Worm (Caenorhabditis elegans): ENCODE data around the gene pqn-36.

pqn-36 gene

ce11 chrX:15385807-15386349 is 29.4 kb downstream of the pqn-36 start (continued):
- TF ChIP-seq pag-3 (tag; optimal IDR thresholded peaks at IDR 0.05; ENCODE audit: borderline replicate concordance, insufficient read depth) (no peak), tlp-1 (tag; optimal IDR thresholded peaks at IDR 0.05) (no peak), fos-1 (tag; optimal IDR thresholded peaks at IDR 0.05) (no peak), egl-13 (tag; optimal IDR thresholded peaks at IDR 0.05) (peak; percentile 52), ceh-8 (GFP tag; optimal IDR thresholded peaks at IDR 0.05) (peak; percentile 20), nhr-19 (GFP tag; conservative IDR thresholded peaks at IDR 0.05) (peak; percentile 38), swsn-7 (tag; optimal IDR thresholded peaks at IDR 0.05) (peak; percentile 54), nhr-85 (tag) (no peak), vab-15 (tag; optimal IDR thresholded peaks at IDR 0.05) (no peak), lir-3 (tag; optimal IDR thresholded peaks at IDR 0.05; ENCODE audit: poor library complexity) (no peak), irx-1 (tag; optimal IDR thresholded peaks at IDR 0.05) (no peak), unc-86 (tag; optimal IDR thresholded peaks at IDR 0.05) (peak; percentile 74), ama-1 (optimal IDR thresholded peaks at IDR 0.05) (no peak), ztf-11 (tag; optimal IDR thresholded peaks at IDR 0.05) (no peak), C04F5.9 (tag; optimal IDR thresholded peaks at IDR 0.05) (no peak), fkh-8 (tag; optimal IDR thresholded peaks at IDR 0.05) (peak; percentile 50), mef-2 (tag; optimal IDR thresholded peaks at IDR 0.05) (peak; percentile 39), lin-35 (GFP tag; optimal IDR thresholded peaks at IDR 0.05) (peak in 1 of 2 experiments; percentile 16), pax-3 (tag; optimal IDR thresholded peaks at IDR 0.05) (no peak), dsc-1 (tag; optimal IDR thresholded peaks at IDR 0.05) (no peak), unc-130 (tag; optimal IDR thresholded peaks at IDR 0.05) (no peak), egl-27 (tag; optimal IDR thresholded peaks at IDR 0.05) (no peak)

ce11 chrX:15385379-15385778 is 29.9 kb downstream of the pqn-36 start:
- TF ChIP-seq lin-39 (tag; optimal IDR thresholded peaks at IDR 0.05): no peak
- peak; percentile 4 for TF ChIP-seq nhr-85 (tag)

- peak; percentile 26 for TF ChIP-seq snu-23 (GFP tag; optimal IDR thresholded peaks at IDR 0.05)
- peak; percentile 81 for TF ChIP-seq blmp-1 (tag; optimal IDR thresholded peaks at IDR 0.05)
- TF ChIP-seq ama-1 (optimal IDR thresholded peaks at IDR 0.05): no peak
- no peak for TF ChIP-seq mdl-1 (tag; optimal IDR thresholded peaks at IDR 0.05)
- peak; percentile 20 for TF ChIP-seq nhr-20 (tag; optimal IDR thresholded peaks at IDR 0.05)
- peak in 2 of 6 experiments; percentile 14 to 56 for TF ChIP-seq elt-3 (tag; optimal IDR thresholded peaks at IDR 0.05)
- TF ChIP-seq alr-1 (tag; optimal IDR thresholded peaks at IDR 0.05; ENCODE audit: borderline replicate concordance): no peak
- no peak for TF ChIP-seq nhr-28 (tag; optimal IDR thresholded peaks at IDR 0.05)
- no peak for TF ChIP-seq dpl-1 (GFP tag; optimal IDR thresholded peaks at IDR 0.05)
- no peak for TF ChIP-seq C34B4.2 (tag; optimal IDR thresholded peaks at IDR 0.05)
- TF ChIP-seq efl-1 (optimal IDR thresholded peaks at IDR 0.05): no peak
- peak in 1 of 2 experiments; percentile 31 for TF ChIP-seq efl-1 (GFP tag; optimal IDR thresholded peaks at IDR 0.05 in 1 of 2)
- peak; percentile 68 for TF ChIP-seq nhr-71 (tag; optimal IDR thresholded peaks at IDR 0.05)
- no peak for TF ChIP-seq fos-1 (tag; optimal IDR thresholded peaks at IDR 0.05)
- TF ChIP-seq nhr-85 (tag): peak; percentile 86
- TF ChIP-seq lin-14 (GFP tag; optimal IDR thresholded peaks at IDR 0.05): peak; percentile 55
Observed at ce11 chrX:15384090-15384624, 31.1 kb downstream of the pqn-36 start.

- TF ChIP-seq dpl-1 (GFP tag; optimal IDR thresholded peaks at IDR 0.05) (no peak), sup-37 (GFP tag; optimal IDR thresholded peaks at IDR 0.05) (no peak), vab-15 (tag; optimal IDR thresholded peaks at IDR 0.05) (no peak), lsy-2 (tag; optimal IDR thresholded peaks at IDR 0.05) (peak in 1 of 2 experiments; percentile 12), elt-3 (tag; optimal IDR thresholded peaks at IDR 0.05) (no peak), ceh-82 (tag; optimal IDR thresholded peaks at IDR 0.05) (peak in 1 of 3 experiments; percentile 22), egl-27 (tag; optimal IDR thresholded peaks at IDR 0.05) (no peak), unc-130 (tag; optimal IDR thresholded peaks at IDR 0.05) (peak; percentile 30), ztf-11 (tag; optimal IDR thresholded peaks at IDR 0.05) (no peak), ama-1 (optimal IDR thresholded peaks at IDR 0.05) (no peak), nhr-71 (tag; optimal IDR thresholded peaks at IDR 0.05) (peak; percentile 33), nhr-85 (tag) (no peak), rnt-1 (tag; optimal IDR thresholded peaks at IDR 0.05) (peak; percentile 35), isw-1 (GFP tag; IDR thresholded peaks at IDR 0.05) (no peak), ces-1 (GFP tag; optimal IDR thresholded peaks at IDR 0.05) (no peak), elt-2 (tag; optimal IDR thresholded peaks at IDR 0.05) (peak; percentile 35), lin-39 (tag; optimal IDR thresholded peaks at IDR 0.05) (no peak), lin-14 (GFP tag; optimal IDR thresholded peaks at IDR 0.05) (peak; percentile 62), aly-2 (tag; optimal IDR thresholded peaks at IDR 0.05) (no peak), sox-4 (tag; optimal IDR thresholded peaks at IDR 0.05) (no peak), lir-3 (tag; optimal IDR thresholded peaks at IDR 0.05; ENCODE audit: poor library complexity) (no peak)
Observed at ce11 chrX:15382914-15383313, 32.4 kb downstream of the pqn-36 start.
